Worm (Caenorhabditis elegans): ENCODE results near the gene R11H6.4.

DNA sequence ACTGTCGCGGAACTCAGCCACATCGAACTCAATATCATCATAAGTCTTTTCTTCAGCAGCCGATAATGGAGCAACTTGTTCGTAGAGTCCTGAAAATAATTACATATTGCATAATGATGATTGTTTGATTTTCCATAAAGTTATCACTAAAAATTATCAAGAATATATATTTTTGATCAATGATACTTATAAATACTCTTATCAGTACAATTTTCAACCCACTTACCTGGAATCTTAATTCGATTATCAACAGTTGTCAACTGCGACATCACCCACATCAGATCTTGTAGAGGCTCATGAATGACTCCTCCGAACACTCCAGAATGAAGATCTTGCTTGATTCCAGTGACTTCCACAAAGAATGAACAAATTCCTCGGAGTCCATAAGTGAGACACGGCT is 13.8 kb upstream of the R11H6.4 start:
- TF ChIP-seq pha-4 (tag; optimal IDR thresholded peaks at IDR 0.05) (no peak), nhr-76 (tag; optimal IDR thresholded peaks at IDR 0.05) (no peak), elt-1 (tag; optimal IDR thresholded peaks at IDR 0.05) (no peak), ceh-9 (tag; optimal IDR thresholded peaks at IDR 0.05) (no peak), snpc-4 (tag; optimal IDR thresholded peaks at IDR 0.05) (no peak), fkh-10 (GFP tag; optimal IDR thresholded peaks at IDR 0.05) (no peak), nhr-77 (tag; optimal IDR thresholded peaks at IDR 0.05) (no peak), unc-39 (tag; optimal IDR thresholded peaks at IDR 0.05) (no peak), mdl-1 (tag; optimal IDR thresholded peaks at IDR 0.05) (no peak), lin-39 (tag; optimal IDR thresholded peaks at IDR 0.05) (no peak)

Measured in whole organism, L3 larva.